Fruit fly (Drosophila melanogaster): ENCODE measurements around the gene CG14377.

DNA sequence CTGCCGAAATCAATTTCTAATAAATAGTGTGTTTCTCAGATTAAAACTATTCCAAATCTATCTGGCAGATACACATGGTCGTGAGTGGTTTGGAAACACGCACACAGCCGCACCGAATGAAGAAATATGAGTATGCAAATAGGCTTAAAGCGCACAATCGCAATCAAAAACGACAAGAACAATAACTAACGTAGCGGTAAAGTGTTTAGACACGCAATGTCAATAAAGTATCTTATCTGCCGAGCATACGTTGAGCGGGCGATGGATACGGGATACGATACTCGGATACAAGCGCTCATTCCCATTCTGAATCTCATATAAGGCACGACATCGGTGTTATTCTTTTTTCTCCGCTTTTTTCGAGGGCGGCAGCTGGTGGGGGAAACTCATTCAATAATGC, 48.4 kb downstream of the CG14377 start:
- no peak for TF ChIP-seq dac (GFP tag; optimal IDR thresholded peaks at IDR 0.05)
- TF ChIP-seq CG9139 (GFP tag; optimal IDR thresholded peaks at IDR 0.05) = no peak
- TF ChIP-seq OdsH (GFP tag; optimal IDR thresholded peaks at IDR 0.05) = no peak
- TF ChIP-seq fd59A (GFP tag; optimal IDR thresholded peaks at IDR 0.05) = no peak
- TF ChIP-seq Gug (GFP tag; IDR thresholded peaks at IDR 0.05) = no peak
- no peak for TF ChIP-seq CG34406 (GFP tag; optimal IDR thresholded peaks at IDR 0.05)
- TF ChIP-seq CG6276 (GFP tag; optimal IDR thresholded peaks at IDR 0.05) = no peak
- no peak for TF ChIP-seq CG8632 (GFP tag; optimal IDR thresholded peaks at IDR 0.05)
- no peak for TF ChIP-seq CG6854 (GFP tag; optimal IDR thresholded peaks at IDR 0.05)
